Fruit fly (Drosophila melanogaster): ENCODE data around the gene B9d2.

B9d2 gene

dm6 chr2L:6171166-6171565 lies 40.7 kb upstream of the B9d2 start:
- no peak for TF ChIP-seq kay (GFP tag; ENCODE audit: borderline replicate concordance)

dm6 chr2L:6169119-6169518 lies 38.7 kb upstream of the B9d2 start:
- no peak for TF ChIP-seq tj (GFP tag; optimal IDR thresholded peaks at IDR 0.05)
- TF ChIP-seq Clk (GFP tag; optimal IDR thresholded peaks at IDR 0.05): no peak
- TF ChIP-seq CG12768 (GFP tag; optimal IDR thresholded peaks at IDR 0.05): no peak
- no peak for TF ChIP-seq CG33017 (tag; optimal IDR thresholded peaks at IDR 0.05)
- TF ChIP-seq toe (GFP tag; optimal IDR thresholded peaks at IDR 0.05): no peak
- TF ChIP-seq cnc (optimal IDR thresholded peaks at IDR 0.05): no peak
- TF ChIP-seq CG1620 (GFP tag; optimal IDR thresholded peaks at IDR 0.05): no peak
- no peak for TF ChIP-seq pad (GFP tag; optimal IDR thresholded peaks at IDR 0.05)
- TF ChIP-seq bab1 (GFP tag; optimal IDR thresholded peaks at IDR 0.05): no peak
- TF ChIP-seq Mnt (GFP tag; optimal IDR thresholded peaks at IDR 0.05): no peak
- no peak for TF ChIP-seq Hr96 (GFP tag; optimal IDR thresholded peaks at IDR 0.05)
- no peak for TF ChIP-seq CG7101 (tag; optimal IDR thresholded peaks at IDR 0.05)
- TF ChIP-seq CG7045 (GFP tag; optimal IDR thresholded peaks at IDR 0.05): no peak
- TF ChIP-seq ovo (GFP tag; optimal IDR thresholded peaks at IDR 0.05): no peak
- no peak for TF ChIP-seq CG5204 (GFP tag; optimal IDR thresholded peaks at IDR 0.05)
- TF ChIP-seq kay (GFP tag; ENCODE audit: borderline replicate concordance): no peak
- no peak for TF ChIP-seq CG11617 (GFP tag; optimal IDR thresholded peaks at IDR 0.05)
- TF ChIP-seq cic (GFP tag; optimal IDR thresholded peaks at IDR 0.05): no peak

dm6 chr2L:6165686-6166085 lies 35.2 kb upstream of the B9d2 start:
- TF ChIP-seq cnc (optimal IDR thresholded peaks at IDR 0.05): no peak
- no peak for TF ChIP-seq kay (GFP tag; ENCODE audit: borderline replicate concordance)
- no peak for TF ChIP-seq bab1 (GFP tag; optimal IDR thresholded peaks at IDR 0.05)
- TF ChIP-seq cic (GFP tag; optimal IDR thresholded peaks at IDR 0.05): no peak
- no peak for TF ChIP-seq Hr96 (GFP tag; optimal IDR thresholded peaks at IDR 0.05)
- no peak for TF ChIP-seq CG33017 (tag; optimal IDR thresholded peaks at IDR 0.05)
- TF ChIP-seq CG14711 (tag; optimal IDR thresholded peaks at IDR 0.05): no peak
- no peak for TF ChIP-seq CG1620 (GFP tag; optimal IDR thresholded peaks at IDR 0.05)

- no peak for TF ChIP-seq CG7045 (GFP tag; optimal IDR thresholded peaks at IDR 0.05)
These were observed 29.6 kb upstream of the B9d2 start, which contains the start of gene CG13989 for dm6 chr2L:6160100-6160499. Gene CG13989 (plus strand): TSS chr2L:6160400.

- no peak for TF ChIP-seq toe (GFP tag; optimal IDR thresholded peaks at IDR 0.05)
These were observed 24.6 kb upstream of the B9d2 start, which contains the start of gene CG31639 for dm6 chr2L:6155041-6155440. Gene CG31639 (minus strand): TSS chr2L:6155141.

dm6 chr2L:6151669-6152068 lies 21.2 kb upstream of the B9d2 start, which contains the start of gene Muc26B:
Gene Muc26B (plus strand): TSS chr2L:6151969.
- no peak for TF ChIP-seq Crg-1 (GFP tag; optimal IDR thresholded peaks at IDR 0.05)
- no peak for TF ChIP-seq CG1620 (GFP tag; optimal IDR thresholded peaks at IDR 0.05)
- no peak for TF ChIP-seq kay (GFP tag; ENCODE audit: borderline replicate concordance)
- no peak for TF ChIP-seq CG14711 (tag; optimal IDR thresholded peaks at IDR 0.05)
- TF ChIP-seq Mnt (GFP tag; optimal IDR thresholded peaks at IDR 0.05): no peak
- TF ChIP-seq CG7101 (tag; optimal IDR thresholded peaks at IDR 0.05): no peak
- no peak for TF ChIP-seq CG33017 (tag; optimal IDR thresholded peaks at IDR 0.05)
- no peak for TF ChIP-seq toe (GFP tag; optimal IDR thresholded peaks at IDR 0.05)
- no peak for TF ChIP-seq Hr96 (GFP tag; optimal IDR thresholded peaks at IDR 0.05)
- no peak for TF ChIP-seq Clk (GFP tag; optimal IDR thresholded peaks at IDR 0.05)
- no peak for TF ChIP-seq pad (GFP tag; optimal IDR thresholded peaks at IDR 0.05)

- no peak for TF ChIP-seq Mnt (GFP tag; optimal IDR thresholded peaks at IDR 0.05)
- TF ChIP-seq CG33017 (tag; optimal IDR thresholded peaks at IDR 0.05): no peak
- no peak for TF ChIP-seq cic (GFP tag; optimal IDR thresholded peaks at IDR 0.05)
- TF ChIP-seq bab1 (GFP tag; optimal IDR thresholded peaks at IDR 0.05): no peak
These were observed 8.6 kb upstream of the B9d2 start, which contains the start of gene CG13991 for dm6 chr2L:6139082-6139481. Gene CG13991 (plus strand): TSS chr2L:6139382.

- TF ChIP-seq CG33017 (tag; optimal IDR thresholded peaks at IDR 0.05) (no peak), Clk (GFP tag; optimal IDR thresholded peaks at IDR 0.05) (no peak), CG7101 (tag; optimal IDR thresholded peaks at IDR 0.05) (no peak), CG7045 (GFP tag; optimal IDR thresholded peaks at IDR 0.05) (no peak), Crg-1 (GFP tag; optimal IDR thresholded peaks at IDR 0.05) (no peak)
These were observed 3.0 kb downstream of the B9d2 start, which contains the start of gene WDR79 for dm6 chr2L:6127478-6127877. Gene WDR79 (minus strand): TSS chr2L:6127775.

- no peak for TF ChIP-seq Hr96 (GFP tag; optimal IDR thresholded peaks at IDR 0.05)
- TF ChIP-seq pad (GFP tag; optimal IDR thresholded peaks at IDR 0.05): no peak
- TF ChIP-seq kay (GFP tag; ENCODE audit: borderline replicate concordance): no peak
- peak; percentile 46 for TF ChIP-seq CG33017 (tag; optimal IDR thresholded peaks at IDR 0.05)
- no peak for TF ChIP-seq Crg-1 (GFP tag; optimal IDR thresholded peaks at IDR 0.05)
- TF ChIP-seq cic (GFP tag; optimal IDR thresholded peaks at IDR 0.05): no peak
- peak; percentile 16 for TF ChIP-seq CG5204 (GFP tag; optimal IDR thresholded peaks at IDR 0.05)
- TF ChIP-seq CG12768 (GFP tag; optimal IDR thresholded peaks at IDR 0.05): no peak
- peak; percentile 52 for TF ChIP-seq CG14711 (tag; optimal IDR thresholded peaks at IDR 0.05)
- TF ChIP-seq Mnt (GFP tag; optimal IDR thresholded peaks at IDR 0.05): no peak
- TF ChIP-seq CG7045 (GFP tag; optimal IDR thresholded peaks at IDR 0.05): peak; percentile 12
- TF ChIP-seq ovo (GFP tag; optimal IDR thresholded peaks at IDR 0.05): no peak
- TF ChIP-seq tj (GFP tag; optimal IDR thresholded peaks at IDR 0.05): peak; percentile 11
- TF ChIP-seq CG1620 (GFP tag; optimal IDR thresholded peaks at IDR 0.05): peak; percentile 21
- TF ChIP-seq toe (GFP tag; optimal IDR thresholded peaks at IDR 0.05): no peak
- TF ChIP-seq CG11617 (GFP tag; optimal IDR thresholded peaks at IDR 0.05): no peak
- no peak for TF ChIP-seq Clk (GFP tag; optimal IDR thresholded peaks at IDR 0.05)
- no peak for TF ChIP-seq bab1 (GFP tag; optimal IDR thresholded peaks at IDR 0.05)
- peak; percentile 45 for TF ChIP-seq CG7101 (tag; optimal IDR thresholded peaks at IDR 0.05)
- no peak for TF ChIP-seq cnc (optimal IDR thresholded peaks at IDR 0.05)
These were observed 5.6 kb downstream of the B9d2 start, which contains the start of gene Arpc4 for dm6 chr2L:6124815-6125214. Gene Arpc4 (plus strand): TSS chr2L:6125132.

Data from whole organism, adult.